Worm (Caenorhabditis elegans): ENCODE data around the gene F41E7.7.
"Not testable (repeated sequence)": the region's sequence is repeated elsewhere in the genome, so short reads cannot be mapped to it uniquely, and the experiment has no call there.

Gene F41E7.7

ce11 chrX:10285634-10286033 lies 22.0 kb upstream of the F41E7.7 start, which contains the start of gene npr-6:
Gene npr-6 (minus strand): TSS chrX:10285734.
- TF ChIP-seq zfp-2 (tag; optimal IDR thresholded peaks at IDR 0.05) (no peak), nhr-111 (GFP tag; optimal IDR thresholded peaks at IDR 0.05) (no peak), lin-29 (GFP tag; IDR thresholded peaks at IDR 0.05) (no peak), snpc-1.2 (GFP tag; IDR thresholded peaks at IDR 0.05) (no peak), egl-27 (tag; optimal IDR thresholded peaks at IDR 0.05) (no peak), skn-1 (tag; optimal IDR thresholded peaks at IDR 0.05) (no peak), ama-1 (optimal IDR thresholded peaks at IDR 0.05) (no peak)

ce11 chrX:10297410-10297809 lies 10.2 kb upstream of the F41E7.7 start:
- TF ChIP-seq hif-1 (tag; optimal IDR thresholded peaks at IDR 0.05) = no peak
- TF ChIP-seq aha-1 (tag) = peak; percentile 92
- no peak for TF ChIP-seq aly-2 (tag; optimal IDR thresholded peaks at IDR 0.05)

ce11 chrX:10298932-10299331 lies 8.7 kb upstream of the F41E7.7 start:
- TF ChIP-seq pha-4 (GFP tag; IDR thresholded peaks at IDR 0.05) (peak; percentile 77; the same call in 1 of the 2 replicates), madf-5 (GFP tag; IDR thresholded peaks at IDR 0.05) (peak; percentile 69 to 82; a peak in 2 of 4 replicates), dmd-6 (GFP tag; IDR thresholded peaks at IDR 0.05) (0 out of 2 replicates have a peak, but pooled peaks have one; percentile 24), hmg-1.1 (GFP tag; IDR thresholded peaks at IDR 0.05) (peak; percentile 57), F26F4.8 (GFP tag; conservative IDR thresholded peaks at IDR 0.05) (peak; percentile 78), madf-9 (GFP tag; conservative IDR thresholded peaks at IDR 0.05) (0 out of 2 replicates have a peak, but pooled peaks have one; percentile 32)
- TF ChIP-seq pha-4 (tag; optimal IDR thresholded peaks at IDR 0.05) = not testable (repeated sequence)

ce11 chrX:10301920-10302319 lies 5.7 kb upstream of the F41E7.7 start:
- TF ChIP-seq nhr-48 (tag; optimal IDR thresholded peaks at IDR 0.05) (peak; percentile 18), F26F4.8 (GFP tag; conservative IDR thresholded peaks at IDR 0.05) (no peak), hlh-30 (tag; optimal IDR thresholded peaks at IDR 0.05; ENCODE audit: insufficient read depth) (peak; percentile 2)

- TF ChIP-seq sdz-12 (GFP tag; optimal IDR thresholded peaks at IDR 0.05) (no peak), nhr-76 (tag; optimal IDR thresholded peaks at IDR 0.05) (no peak), aha-1 (tag) (peak; percentile 0), unc-62 (GFP tag; optimal IDR thresholded peaks at IDR 0.05 in 1 of 2) (peak in 1 of 2 experiments; percentile 90), unc-62 (tag; optimal IDR thresholded peaks at IDR 0.05) (no peak)
Observed at ce11 chrX:10302430-10302829, 5.2 kb upstream of the F41E7.7 start, which contains the start of gene fip-5. Gene fip-5 (plus strand): TSS chrX:10302741.

- TF ChIP-seq lin-39 (tag; optimal IDR thresholded peaks at IDR 0.05) = no peak
- TF ChIP-seq mxl-3 (GFP tag; optimal IDR thresholded peaks at IDR 0.05) = peak; percentile 54
- no peak for TF ChIP-seq ceh-20 (GFP tag; IDR thresholded peaks at IDR 0.05)
- TF ChIP-seq egl-43 (GFP tag; IDR thresholded peaks at IDR 0.05) = no peak
- TF ChIP-seq mdl-1 (tag; optimal IDR thresholded peaks at IDR 0.05) = peak in 1 of 2 experiments; percentile 21
- no peak for TF ChIP-seq ztf-7 (tag; optimal IDR thresholded peaks at IDR 0.05)
- no peak for TF ChIP-seq zag-1 (tag; optimal IDR thresholded peaks at IDR 0.05)
- TF ChIP-seq nhr-28 (tag; optimal IDR thresholded peaks at IDR 0.05) = peak; percentile 16
- TF ChIP-seq F37D6.2 (tag; optimal IDR thresholded peaks at IDR 0.05) = no peak
- no peak for TF ChIP-seq aly-2 (tag; optimal IDR thresholded peaks at IDR 0.05)
- peak; percentile 32 for TF ChIP-seq hlh-30 (tag; optimal IDR thresholded peaks at IDR 0.05; ENCODE audit: insufficient read depth)
- no peak for TF ChIP-seq duxl-1 (tag; optimal IDR thresholded peaks at IDR 0.05; ENCODE audit: poor library complexity)
- no peak for TF ChIP-seq fkh-10 (GFP tag; optimal IDR thresholded peaks at IDR 0.05)
Observed at ce11 chrX:10304178-10304577, 3.4 kb upstream of the F41E7.7 start, which contains the start of gene fipr-21. Gene fipr-21 (plus strand): TSS chrX:10304529.

Measured in whole organism, L4 larva.